Worm (Caenorhabditis elegans) whole organism, L2 larva: Measurements from ENCODE around the gene fbxb-15.

Experiments used
- aly-2 ChIP-seq: fragments of 150-350 bp; optimal IDR thresholded peaks from 2 replicates; lab custom pipeline; 2014; ENCODE audit warnings: missing biosample characterization, missing genetic modification characterization
- ama-1 ChIP-seq: fragments of 150-350 bp; optimal IDR thresholded peaks from 2 replicates; lab custom pipeline; 2018; ENCODE audit warnings: inconsistent platforms
- egl-27 ChIP-seq: sonication (generic microtip); optimal IDR thresholded peaks from 3 replicates; lab custom pipeline; 2017; ENCODE audit warnings: missing biosample characterization, missing genetic modification reagents, missing genetic modification characterization
- elt-1 ChIP-seq: fragments of 150-350 bp; optimal IDR thresholded peaks from 2 replicates; lab custom pipeline; 2014; ENCODE audit warnings: missing biosample characterization, missing genetic modification characterization
- gmeb-1 ChIP-seq: fragments of 150-350 bp; optimal IDR thresholded peaks from 2 replicates; lab custom pipeline; 2014; ENCODE audit warnings: missing biosample characterization, missing genetic modification characterization
- mdl-1 ChIP-seq, 2 experiments: fragments of 150-350 bp in 1 of 2; sonication (generic microtip) in 1 of 2; optimal IDR thresholded peaks; 2 replicates each; lab custom pipeline; 2017; ENCODE audit warnings: missing biosample characterization in 2 of 2, missing genetic modification characterization in 2 of 2
- nhr-11 ChIP-seq: fragments of 150-350 bp; optimal IDR thresholded peaks from 2 replicates; lab custom pipeline; 2014; ENCODE audit warnings: missing biosample characterization, missing genetic modification characterization
- nhr-23 ChIP-seq: fragments of 150-350 bp; optimal IDR thresholded peaks from 2 replicates; lab custom pipeline; 2014; ENCODE audit warnings: missing biosample characterization, missing genetic modification reagents, missing genetic modification characterization
- nhr-237 ChIP-seq: fragments of 150-350 bp; optimal IDR thresholded peaks from 2 replicates; lab custom pipeline; 2014; ENCODE audit warnings: missing biosample characterization, missing genetic modification characterization
- nhr-77 ChIP-seq: fragments of 150-350 bp; optimal IDR thresholded peaks from 2 replicates; lab custom pipeline; 2014; ENCODE audit warnings: missing biosample characterization, missing genetic modification characterization
- snpc-4 ChIP-seq: fragments of 150-350 bp; optimal IDR thresholded peaks from 2 replicates; lab custom pipeline; 2014; ENCODE audit warnings: missing biosample characterization, missing genetic modification characterization
- unc-39 ChIP-seq: fragments of 150-350 bp; optimal IDR thresholded peaks from 2 replicates; lab custom pipeline; 2014; ENCODE audit warnings: missing biosample characterization, missing genetic modification characterization
- zag-1 ChIP-seq: fragments of 150-350 bp; optimal IDR thresholded peaks from 2 replicates; lab custom pipeline; 2014; ENCODE audit warnings: missing biosample characterization, missing genetic modification characterization
- ztf-11 ChIP-seq: sonication (generic microtip); optimal IDR thresholded peaks from 2 replicates; lab custom pipeline; 2017; ENCODE audit warnings: missing biosample characterization, missing genetic modification characterization

ce11 chrII:1654917-1655316 lies 1.6 kb upstream of the fbxb-15 start, which contains the start of gene btb-12:
- TF ChIP-seq mdl-1 (tag; optimal IDR thresholded peaks at IDR 0.05; lab: Kevin White, UChicago) = no peak
- no peak for TF ChIP-seq ztf-11 (tag; lab: Kevin White, UChicago)
- no peak for TF ChIP-seq gmeb-1 (tag; lab: Kevin White, UChicago)
- no peak for TF ChIP-seq aly-2 (tag; lab: Kevin White, UChicago)
- TF ChIP-seq nhr-11 (tag; lab: Kevin White, UChicago) = no peak
- TF ChIP-seq nhr-77 = no peak
- no peak for TF ChIP-seq zag-1 (tag; lab: Kevin White, UChicago)
- no peak for TF ChIP-seq egl-27 (tag; lab: Kevin White, UChicago)
- no peak for TF ChIP-seq unc-39 (tag; lab: Kevin White, UChicago)
- no peak for TF ChIP-seq elt-1 (tag; lab: Kevin White, UChicago)
- no peak for TF ChIP-seq nhr-23
- TF ChIP-seq snpc-4 (tag; lab: Kevin White, UChicago) = no peak
- TF ChIP-seq ama-1 = no peak
- TF ChIP-seq nhr-237 (tag; lab: Kevin White, UChicago) = no peak
